Fruit fly (Drosophila melanogaster): ENCODE data around the gene tow.
A peak's percentile ranks its signal among the peaks of the same experiment; 100 is the strongest.

tow gene

DNA sequence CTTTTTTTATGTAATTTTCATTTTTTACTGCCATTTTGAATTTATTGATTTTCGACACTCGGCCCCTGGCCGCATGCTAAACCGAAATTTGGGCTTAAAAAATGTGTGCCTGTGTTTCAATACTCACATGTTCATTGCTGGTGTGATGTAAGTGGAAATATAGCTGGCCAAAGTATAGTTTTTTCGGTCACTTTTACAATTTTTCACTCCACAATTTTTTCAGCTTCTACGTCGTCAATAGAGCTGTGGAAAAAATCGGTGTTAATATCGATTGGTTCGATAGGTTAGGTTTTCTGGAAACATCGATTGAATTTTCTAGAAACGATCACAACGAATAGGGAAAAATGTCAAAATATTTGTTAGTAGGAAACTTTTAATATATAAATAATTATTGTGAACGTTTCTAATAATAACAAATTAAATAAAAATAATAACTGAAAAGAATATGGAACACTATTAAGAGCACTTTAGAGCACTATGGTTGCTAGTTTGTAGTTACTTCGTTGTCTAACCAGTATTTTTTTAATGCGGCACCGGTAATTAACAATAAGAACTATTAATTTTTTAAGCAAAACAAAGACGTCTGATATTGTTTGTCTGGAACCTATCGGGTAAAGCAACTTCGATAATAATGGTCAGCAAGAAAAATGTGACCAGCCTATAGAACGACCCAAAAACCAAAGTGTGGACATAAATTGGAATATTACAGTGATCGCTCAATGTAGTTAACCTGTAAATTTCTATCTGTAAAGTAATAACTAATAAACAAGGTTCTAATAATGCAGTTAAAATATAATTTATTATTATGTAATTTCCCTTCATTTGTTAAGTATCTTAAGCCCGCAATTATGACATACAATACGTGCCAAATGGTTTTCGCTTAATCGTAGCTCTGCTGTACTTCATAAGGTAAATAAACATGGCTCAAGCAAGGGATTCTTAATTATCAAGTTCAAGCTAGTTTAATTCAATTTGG is 12.9 kb downstream of the tow start, which contains the start of the genes CG10077 and CG9948 (continued):
- TF ChIP-seq tap (tag; optimal IDR thresholded peaks at IDR 0.05) (peak; percentile 91), NC2α (GFP tag; optimal IDR thresholded peaks at IDR 0.05) (peak; percentile 18), Lhr (GFP tag; optimal IDR thresholded peaks at IDR 0.05) (peak; percentile 10), stwl (tag; optimal IDR thresholded peaks at IDR 0.05) (peak; percentile 57)

DNA sequence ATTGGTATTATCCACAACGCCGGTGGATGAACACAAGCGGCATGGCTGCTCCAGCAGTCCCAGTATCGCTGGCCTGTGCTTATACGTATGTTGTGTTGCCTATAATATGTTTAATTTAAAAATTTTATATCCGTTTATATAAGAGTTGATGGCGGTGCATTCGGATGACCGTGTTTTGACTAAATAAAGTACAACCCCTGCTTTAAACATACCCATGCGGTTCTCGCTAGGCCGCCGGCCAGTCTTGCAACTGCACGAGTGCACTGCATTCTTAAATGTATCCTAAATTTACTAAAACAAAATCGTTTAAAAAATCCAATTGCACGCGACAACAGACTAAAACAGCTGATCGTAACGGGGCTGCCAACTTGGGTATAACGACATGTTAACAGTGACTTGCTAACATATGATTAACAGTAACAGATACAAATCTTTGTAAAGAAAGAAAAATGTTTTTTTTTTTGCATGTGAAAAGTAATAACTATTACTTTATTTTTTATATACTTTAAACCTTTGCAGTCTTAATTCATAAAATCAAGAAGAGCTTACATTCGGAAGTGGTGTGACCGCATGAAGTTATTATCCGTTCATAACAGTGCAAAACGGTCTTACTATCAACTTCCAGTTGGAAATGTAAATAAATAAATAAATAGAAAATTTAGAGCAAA is 15.2 kb downstream of the tow start, which contains the start of the genes Uqcc1 and Surf1:
Uqcc1 (minus strand) TSS at position 356 of the 668 bp plus-strand sequence.
Surf1 (plus strand) TSS at position 594 of the 668 bp plus-strand sequence.
- TF ChIP-seq Nf-YC (tag; optimal IDR thresholded peaks at IDR 0.05) = peak; percentile 19
- TF ChIP-seq CG2129 (GFP tag; IDR thresholded peaks at IDR 0.05; ENCODE audit: partially characterized antibody) = no peak
- no peak for TF ChIP-seq wdn (GFP tag; IDR thresholded peaks at IDR 0.05)
- no peak for TF ChIP-seq pnt (GFP tag; optimal IDR thresholded peaks at IDR 0.05)
- TF ChIP-seq CG4730 (GFP tag; IDR thresholded peaks at IDR 0.05) = no peak
- TF ChIP-seq MESR4 (GFP tag; optimal IDR thresholded peaks at IDR 0.05) = peak; percentile 51
- TF ChIP-seq Med (GFP tag) = peak; percentile 0
- TF ChIP-seq CG4424 (GFP tag; optimal IDR thresholded peaks at IDR 0.05) = no peak
- no peak for TF ChIP-seq CG17829 (tag; optimal IDR thresholded peaks at IDR 0.05)
- no peak for TF ChIP-seq sqz (GFP tag; optimal IDR thresholded peaks at IDR 0.05)
- peak; percentile 50 for TF ChIP-seq gfzf (GFP tag; optimal IDR thresholded peaks at IDR 0.05)
- TF ChIP-seq stwl (tag; optimal IDR thresholded peaks at IDR 0.05) = peak; percentile 49
- TF ChIP-seq CG34422 (GFP tag; IDR thresholded peaks at IDR 0.05) = peak; percentile 13; the same call in 1 of the 3 replicates
- peak; percentile 25 for TF ChIP-seq grn (GFP tag; optimal IDR thresholded peaks at IDR 0.05)
- no peak for TF ChIP-seq Dfd (GFP tag; optimal IDR thresholded peaks at IDR 0.05)
- TF ChIP-seq gem (tag; optimal IDR thresholded peaks at IDR 0.05) = no peak
- peak; percentile 1 for TF ChIP-seq CG12659 (GFP tag; optimal IDR thresholded peaks at IDR 0.05)
- TF ChIP-seq CG30403 (GFP tag; optimal IDR thresholded peaks at IDR 0.05) = no peak
- TF ChIP-seq YL-1 (GFP tag; optimal IDR thresholded peaks at IDR 0.05) = peak; percentile 45
- TF ChIP-seq trem (tag; optimal IDR thresholded peaks at IDR 0.05) = peak; percentile 98
- TF ChIP-seq CG10267 (tag; optimal IDR thresholded peaks at IDR 0.05) = peak; percentile 43
- TF ChIP-seq jing (GFP tag; optimal IDR thresholded peaks at IDR 0.05) = no peak
- peak; percentile 62 for TF ChIP-seq CG9797 (GFP tag; optimal IDR thresholded peaks at IDR 0.05)
- no peak for TF ChIP-seq fd3F (GFP tag; optimal IDR thresholded peaks at IDR 0.05)
- TF ChIP-seq Myb (GFP tag; optimal IDR thresholded peaks at IDR 0.05) = no peak
- 0 out of 2 replicates have a peak, but pooled peaks have one; percentile 21 for TF ChIP-seq CG31441 (GFP tag; IDR thresholded peaks at IDR 0.05)
- TF ChIP-seq CG13287 (GFP tag; IDR thresholded peaks at IDR 0.05; ENCODE audit: partially characterized antibody) = peak; percentile 18; the same call in 1 of the 2 replicates
- no peak for TF ChIP-seq h (optimal IDR thresholded peaks at IDR 0.05)
- TF ChIP-seq ttk (GFP tag; IDR thresholded peaks at IDR 0.05) = no peak
- no peak for TF ChIP-seq scrt (GFP tag; optimal IDR thresholded peaks at IDR 0.05)
- no peak for TF ChIP-seq CG16863 (GFP tag; optimal IDR thresholded peaks at IDR 0.05)
- no peak for TF ChIP-seq CG7271 (tag; optimal IDR thresholded peaks at IDR 0.05)
- TF ChIP-seq Dp (GFP tag; optimal IDR thresholded peaks at IDR 0.05) = peak; percentile 3
- TF ChIP-seq sens (GFP tag) = peak; percentile 57
- TF ChIP-seq CG14710 (tag; optimal IDR thresholded peaks at IDR 0.05) = peak; percentile 53
- no peak for TF ChIP-seq CG11398 (GFP tag; optimal IDR thresholded peaks at IDR 0.05)
- TF ChIP-seq CG34224 (GFP tag; IDR thresholded peaks at IDR 0.05; ENCODE audit: partially characterized antibody) = 0 out of 3 replicates have a peak, but pooled peaks have one; percentile 19
- TF ChIP-seq pzg (GFP tag; optimal IDR thresholded peaks at IDR 0.05) = peak; percentile 35
- no peak for TF ChIP-seq CG16813 (GFP tag; IDR thresholded peaks at IDR 0.05; ENCODE audit: partially characterized antibody)
- peak; percentile 1 for TF ChIP-seq nmo (GFP tag; optimal IDR thresholded peaks at IDR 0.05)
- TF ChIP-seq Pdp1 (GFP tag; optimal IDR thresholded peaks at IDR 0.05) = peak in 1 of 2 experiments; percentile 79
